Fruit fly (Drosophila melanogaster) whole organism, embryonic: ENCODE data around the gene Mkp3.

Experiments used
- Awh ChIP-seq: fragments of 200-800 bp; sonication (Bioruptor generic); IDR thresholded peaks from 2 replicates; pipeline ENCODE4, ENCODE4 v1.3.6; 2022; ENCODE audit warnings: missing biosample characterization, missing genetic modification characterization
- CG11247 ChIP-seq: fragments of 200-800 bp; sonication (Bioruptor generic); IDR thresholded peaks from 2 replicates; pipeline ENCODE4 v1.3.6; 2022; ENCODE audit warnings: missing biosample characterization, missing genetic modification characterization
- CG12104 ChIP-seq: fragments of 200-800 bp; sonication (Bioruptor generic); optimal IDR thresholded peaks from 3 replicates; lab custom pipeline; 2016; ENCODE audit warnings: missing biosample characterization, missing genetic modification characterization
- CG12299 ChIP-seq: fragments of 200-800 bp; sonication (Bioruptor generic); optimal IDR thresholded peaks from 2 replicates; lab custom pipeline; 2018; ENCODE audit warnings: missing biosample characterization, mild to moderate bottlenecking, missing genetic modification characterization
- CG14965 ChIP-seq: fragments of 200-800 bp; sonication (Bioruptor generic); optimal IDR thresholded peaks from 2 replicates; lab custom pipeline; 2016; ENCODE audit warnings: missing biosample characterization, missing genetic modification characterization, borderline replicate concordance
- CG1832 ChIP-seq: fragments of 200-800 bp; sonication (Bioruptor generic); optimal IDR thresholded peaks from 2 replicates; lab custom pipeline; 2017; ENCODE audit warnings: missing biosample characterization, mild to moderate bottlenecking, missing genetic modification characterization, inconsistent platforms
- CG4360 ChIP-seq: fragments of 200-800 bp; sonication (Bioruptor generic); IDR thresholded peaks from 2 replicates; pipeline ENCODE4 v1.3.6; 2022; ENCODE audit warnings: missing biosample characterization, missing genetic modification characterization
- CG6175 ChIP-seq: fragments of 200-800 bp; sonication (Bioruptor generic); IDR thresholded peaks from 3 replicates; pipeline ENCODE4 v1.3.6; 2022; ENCODE audit warnings: missing biosample characterization, missing genetic modification characterization
- Eip74EF ChIP-seq, 2 experiments: fragments of 200-800 bp in 1 of 2; fragments of >200 bp in 1 of 2; sonication (Bioruptor generic) in 1 of 2; optimal IDR thresholded peaks; 2 replicates each; lab custom pipeline; 2017 to 2019; ENCODE audit warnings: missing biosample characterization in 2 of 2, missing genetic modification characterization in 2 of 2, mild to moderate bottlenecking in 1 of 2, moderate library complexity in 1 of 2
- Med ChIP-seq: fragments of 200-800 bp; sonication (Bioruptor generic); peaks from one replicate; lab custom pipeline; 2016; ENCODE audit warnings: missing biosample characterization, missing genetic modification characterization, mild to moderate bottlenecking, inconsistent platforms, moderate library complexity
- Sry-δ ChIP-seq: fragments of 200-800 bp; sonication (Bioruptor generic); optimal IDR thresholded peaks from 2 replicates; lab custom pipeline; 2016; ENCODE audit warnings: missing biosample characterization, missing genetic modification characterization
- abd-A ChIP-seq: fragments of 200-800 bp; sonication (Bioruptor generic); optimal IDR thresholded peaks from 3 replicates; lab custom pipeline; 2019; ENCODE audit warnings: missing biosample characterization, mild to moderate bottlenecking, missing genetic modification characterization, moderate library complexity
- chinmo ChIP-seq: fragments of 200-800 bp; sonication (Bioruptor generic); IDR thresholded peaks from 4 replicates; pipeline ENCODE4 v1.3.6; 2022; ENCODE audit warnings: missing biosample characterization, missing genetic modification characterization; ENCODE audit not compliant: partially characterized antibody
- lilli ChIP-seq: fragments of 200-800 bp; sonication (Bioruptor generic); optimal IDR thresholded peaks from 3 replicates; lab custom pipeline; 2016; ENCODE audit warnings: missing biosample characterization, missing genetic modification characterization
- pan ChIP-seq, 4 experiments: fragments of >200 bp in 3 of 4; fragments of 200-800 bp in 1 of 4; sonication (Bioruptor generic) in 1 of 4; optimal IDR thresholded peaks in 3 of 4; IDR thresholded peaks in 1 of 4; 2 replicates each; pipeline versions ENCODE4 v1.3.6 to Lab custom; 2017 to 2022; ENCODE audit warnings: missing biosample characterization in 2 of 4, missing genetic modification characterization in 2 of 4, mixed read lengths in 1 of 4
- zen ChIP-seq: fragments of 200-800 bp; sonication (Bioruptor generic); optimal IDR thresholded peaks from 3 replicates; lab custom pipeline; 2018; ENCODE audit warnings: missing biosample characterization, mild to moderate bottlenecking, missing genetic modification characterization, moderate library complexity

Gene Mkp3

DNA sequence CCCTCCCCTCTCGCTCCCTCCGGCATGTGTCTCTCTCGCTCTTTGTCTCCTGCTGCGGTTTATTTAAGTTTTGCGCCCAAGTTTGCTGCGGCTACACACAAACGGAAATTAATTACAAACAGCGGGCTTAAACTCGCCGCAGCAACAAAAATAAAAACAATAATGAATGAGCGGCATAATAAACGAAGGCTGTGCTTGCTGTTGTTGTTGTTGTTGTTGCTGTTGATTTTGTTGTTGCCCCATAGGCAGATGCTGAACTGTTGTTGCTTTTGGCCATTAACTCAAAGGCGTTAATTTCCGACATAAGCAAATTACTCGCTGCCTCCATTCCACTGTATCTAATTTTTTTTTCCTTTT lies 69.4 kb downstream of the Mkp3 start:
- peak; percentile 80 for TF ChIP-seq Awh (GFP tag; lab: Robert Waterston, UW)
- TF ChIP-seq CG1832 (GFP tag; lab: Kevin White, UChicago), result no peak
- no peak for TF ChIP-seq CG12299 (tag; lab: Kevin White, UChicago)
- no peak for TF ChIP-seq CG14965 (GFP tag; lab: Kevin White, UChicago)
- peak; percentile 81 for TF ChIP-seq CG4360 (GFP tag; lab: Robert Waterston, UW)
- TF ChIP-seq abd-A (tag; lab: Kevin White, UChicago), result peak; percentile 19
- TF ChIP-seq pan (optimal IDR thresholded peaks at IDR 0.05; lab: Kevin White, UChicago), result no peak
- peak in 1 of 2 experiments; percentile 4 for TF ChIP-seq pan (GFP tag; optimal IDR thresholded peaks at IDR 0.05 in 1 of 2, IDR thresholded peaks at IDR 0.05 in 1 of 2)
- peak; percentile 72; the same call in 2 of the 4 replicates for TF ChIP-seq chinmo (GFP tag; lab: Robert Waterston, UW)
- TF ChIP-seq CG12104 (GFP tag; lab: Kevin White, UChicago), result peak; percentile 23
- TF ChIP-seq Sry-δ (GFP tag; lab: Kevin White, UChicago), result no peak
- TF ChIP-seq Med, result peak; percentile 46
- no peak for TF ChIP-seq lilli (GFP tag; lab: Kevin White, UChicago)
- TF ChIP-seq CG11247 (GFP tag; lab: Robert Waterston, UW), result 0 out of 2 replicates have a peak, but pooled peaks have one; percentile 6
- no peak for TF ChIP-seq zen (tag; lab: Kevin White, UChicago)
- TF ChIP-seq CG6175 (GFP tag; lab: Robert Waterston, UW), result peak; percentile 61; the same call in 2 of the 3 replicates
- peak in 1 of 2 experiments; percentile 44 for TF ChIP-seq Eip74EF (GFP tag; optimal IDR thresholded peaks at IDR 0.05; lab: Kevin White, UChicago)
